Fruit fly (Drosophila melanogaster) whole organism, prepupa: Measurements from ENCODE around the gene CG7024.

Source experiments
- Blimp-1 ChIP-seq: fragments of 200-800 bp; sonication (Bioruptor generic); optimal IDR thresholded peaks from 3 replicates; lab custom pipeline; 2017; ENCODE audit warnings: missing biosample characterization, missing genetic modification characterization, mild to moderate bottlenecking, moderate library complexity, missing genetic modification reagents
- CG10631 ChIP-seq: fragments of 200-800 bp; sonication (Bioruptor generic); optimal IDR thresholded peaks from 2 replicates; lab custom pipeline; 2016; ENCODE audit warnings: missing biosample characterization, missing genetic modification characterization
- CG10669 ChIP-seq: fragments of 200-800 bp; sonication (Bioruptor generic); optimal IDR thresholded peaks from 3 replicates; lab custom pipeline; 2018; ENCODE audit warnings: missing biosample characterization, mild to moderate bottlenecking, missing genetic modification characterization, moderate library complexity
- CG11294 ChIP-seq: fragments of 200-800 bp; sonication (Bioruptor generic); IDR thresholded peaks from 2 replicates; pipeline ENCODE4 v1.3.6; 2022; ENCODE audit warnings: missing biosample characterization, missing genetic modification characterization
- CG11762 ChIP-seq: fragments of 200-800 bp; sonication (Bioruptor generic); optimal IDR thresholded peaks from 3 replicates; lab custom pipeline; 2016; ENCODE audit warnings: missing biosample characterization, missing genetic modification characterization; ENCODE audit not compliant: insufficient read depth
- CG11902 ChIP-seq: fragments of 200-800 bp; sonication (Bioruptor generic); optimal IDR thresholded peaks from 3 replicates; lab custom pipeline; 2016; ENCODE audit warnings: missing biosample characterization, missing genetic modification characterization
- CG1621 ChIP-seq: fragments of 200-800 bp; sonication (Bioruptor generic); optimal IDR thresholded peaks from 3 replicates; lab custom pipeline; 2018; ENCODE audit warnings: missing biosample characterization, mild to moderate bottlenecking, missing genetic modification characterization
- CG3032 ChIP-seq: fragments of 200-800 bp; optimal IDR thresholded peaks from 2 replicates; lab custom pipeline; 2019; ENCODE audit warnings: missing biosample characterization, mild to moderate bottlenecking, missing genetic modification characterization, moderate library complexity
- CG31627 ChIP-seq: fragments of 200-800 bp; sonication (Bioruptor generic); optimal IDR thresholded peaks from 3 replicates; lab custom pipeline; 2016; ENCODE audit warnings: missing biosample characterization, missing genetic modification characterization
- CG3919 ChIP-seq: fragments of 200-800 bp; sonication (Bioruptor generic); optimal IDR thresholded peaks from 3 replicates; lab custom pipeline; 2016; ENCODE audit warnings: missing biosample characterization, missing genetic modification characterization
- CG4318 ChIP-seq: fragments of 200-800 bp; sonication (Bioruptor generic); optimal IDR thresholded peaks from 3 replicates; lab custom pipeline; 2017; ENCODE audit warnings: missing biosample characterization, mild to moderate bottlenecking, missing genetic modification characterization
- CG6163 ChIP-seq: fragments of 200-800 bp; sonication (Bioruptor generic); IDR thresholded peaks from 3 replicates; pipeline ENCODE4 v1.3.6; 2022; ENCODE audit warnings: missing biosample characterization, missing genetic modification characterization
- CG6276 ChIP-seq: fragments of 200-800 bp; sonication (Bioruptor generic); optimal IDR thresholded peaks from 2 replicates; lab custom pipeline; 2017; ENCODE audit warnings: missing biosample characterization, mild to moderate bottlenecking, missing genetic modification characterization
- CG7368 ChIP-seq: fragments of 200-800 bp; sonication (Bioruptor generic); optimal IDR thresholded peaks from 3 replicates; lab custom pipeline; 2016; ENCODE audit warnings: missing biosample characterization, missing genetic modification characterization
- CG8119 ChIP-seq: fragments of 200-800 bp; sonication (Bioruptor generic); IDR thresholded peaks from 3 replicates; pipeline ENCODE4 v1.3.6; 2022; ENCODE audit warnings: missing biosample characterization, missing genetic modification characterization
- CG8319 ChIP-seq: fragments of 200-800 bp; sonication (Bioruptor generic); optimal IDR thresholded peaks from 3 replicates; lab custom pipeline; 2016; ENCODE audit warnings: missing biosample characterization, missing genetic modification characterization
- Eip75B ChIP-seq: fragments of 200-800 bp; sonication (Bioruptor generic); optimal IDR thresholded peaks from 3 replicates; lab custom pipeline; 2016; ENCODE audit warnings: missing biosample characterization, missing genetic modification characterization
- Ets21C ChIP-seq: fragments of 200-800 bp; sonication (Bioruptor generic); optimal IDR thresholded peaks from 3 replicates; lab custom pipeline; 2016; ENCODE audit warnings: missing biosample characterization, missing genetic modification characterization
- Ets96B ChIP-seq: fragments of 200-800 bp; optimal IDR thresholded peaks from 2 replicates; lab custom pipeline; 2019; ENCODE audit warnings: missing biosample characterization, mild to moderate bottlenecking, missing genetic modification characterization, moderate library complexity
- Gug ChIP-seq: fragments of 200-800 bp; sonication (Bioruptor generic); IDR thresholded peaks from 2 replicates; pipeline ENCODE4 v1.3.6; 2022; ENCODE audit warnings: missing biosample characterization, missing genetic modification characterization
- Hr38 ChIP-seq: sonication (Bioruptor generic); optimal IDR thresholded peaks from 2 replicates; lab custom pipeline; 2016; ENCODE audit warnings: missing biosample characterization, missing genetic modification characterization
- Hr39 ChIP-seq: fragments of 200-800 bp; sonication (Bioruptor generic); optimal IDR thresholded peaks from 2 replicates; lab custom pipeline; 2016; ENCODE audit warnings: missing biosample characterization, missing genetic modification characterization
- Lpt ChIP-seq: fragments of 200-800 bp; sonication (Bioruptor generic); optimal IDR thresholded peaks from 3 replicates; lab custom pipeline; 2016; ENCODE audit warnings: missing biosample characterization, missing genetic modification characterization
- Met ChIP-seq: fragments of 200-800 bp; sonication (Bioruptor generic); optimal IDR thresholded peaks from 3 replicates; lab custom pipeline; 2016; ENCODE audit warnings: missing biosample characterization, missing genetic modification characterization
- OdsH ChIP-seq: fragments of 200-800 bp; sonication (Bioruptor generic); optimal IDR thresholded peaks from 3 replicates; lab custom pipeline; 2016; ENCODE audit warnings: missing biosample characterization, missing genetic modification characterization
- Smox ChIP-seq: fragments of 200-800 bp; sonication (Bioruptor generic); optimal IDR thresholded peaks from 3 replicates; lab custom pipeline; 2016; ENCODE audit warnings: missing biosample characterization, missing genetic modification characterization
- Sox102F ChIP-seq: fragments of 200-800 bp; sonication (Bioruptor generic); optimal IDR thresholded peaks from 2 replicates; lab custom pipeline; 2016; ENCODE audit warnings: missing biosample characterization, mild to moderate bottlenecking, missing genetic modification characterization
- Sox14 ChIP-seq: fragments of 200-800 bp; sonication (Bioruptor generic); optimal IDR thresholded peaks from 3 replicates; lab custom pipeline; 2016; ENCODE audit warnings: missing biosample characterization, missing genetic modification characterization
- achi ChIP-seq: fragments of 200-800 bp; sonication (Bioruptor generic); optimal IDR thresholded peaks from 3 replicates; lab custom pipeline; 2016; ENCODE audit warnings: missing biosample characterization, missing genetic modification characterization
- acj6 ChIP-seq: fragments of 200-800 bp; sonication (Bioruptor generic); optimal IDR thresholded peaks from 3 replicates; lab custom pipeline; 2016; ENCODE audit warnings: missing biosample characterization, missing genetic modification characterization
- fd59A ChIP-seq: fragments of 200-800 bp; sonication (Bioruptor generic); optimal IDR thresholded peaks from 2 replicates; lab custom pipeline; 2017; ENCODE audit warnings: missing biosample characterization, mild to moderate bottlenecking, missing genetic modification characterization, missing genetic modification reagents
- fd85E ChIP-seq: fragments of 200-800 bp; sonication (Bioruptor generic); optimal IDR thresholded peaks from 3 replicates; lab custom pipeline; 2016; ENCODE audit warnings: missing biosample characterization, missing genetic modification characterization
- fkh ChIP-seq: fragments of 200-800 bp; sonication (Bioruptor generic); optimal IDR thresholded peaks from 3 replicates; lab custom pipeline; 2017; ENCODE audit warnings: missing biosample characterization, mild to moderate bottlenecking, missing genetic modification characterization, moderate library complexity
- lz ChIP-seq: fragments of 200-800 bp; sonication (Bioruptor generic); optimal IDR thresholded peaks from 3 replicates; lab custom pipeline; 2016; ENCODE audit warnings: missing biosample characterization, missing genetic modification characterization
- net ChIP-seq: fragments of 200-800 bp; sonication (Bioruptor generic); optimal IDR thresholded peaks from 3 replicates; lab custom pipeline; 2016; ENCODE audit warnings: missing biosample characterization, missing genetic modification characterization
- pdm3 ChIP-seq: fragments of 200-800 bp; sonication (Bioruptor generic); optimal IDR thresholded peaks from 3 replicates; lab custom pipeline; 2016; ENCODE audit warnings: missing biosample characterization, missing genetic modification characterization
- spab ChIP-seq: fragments of 200-800 bp; sonication (Bioruptor generic); optimal IDR thresholded peaks from 2 replicates; lab custom pipeline; 2017; ENCODE audit warnings: missing biosample characterization, mild to moderate bottlenecking, missing genetic modification characterization, missing genetic modification reagents
- svp ChIP-seq: fragments of 200-800 bp; sonication (Bioruptor generic); peaks from one replicate; lab custom pipeline; 2016; ENCODE audit warnings: missing biosample characterization, missing genetic modification characterization
- topi ChIP-seq: fragments of 200-800 bp; sonication (Bioruptor generic); optimal IDR thresholded peaks from 3 replicates; lab custom pipeline; 2016; ENCODE audit warnings: missing biosample characterization, missing genetic modification characterization
- vri ChIP-seq: fragments of 200-800 bp; sonication (Bioruptor generic); optimal IDR thresholded peaks from 3 replicates; lab custom pipeline; 2016; ENCODE audit warnings: missing biosample characterization, mild to moderate bottlenecking, missing genetic modification characterization

Gene CG7024

DNA sequence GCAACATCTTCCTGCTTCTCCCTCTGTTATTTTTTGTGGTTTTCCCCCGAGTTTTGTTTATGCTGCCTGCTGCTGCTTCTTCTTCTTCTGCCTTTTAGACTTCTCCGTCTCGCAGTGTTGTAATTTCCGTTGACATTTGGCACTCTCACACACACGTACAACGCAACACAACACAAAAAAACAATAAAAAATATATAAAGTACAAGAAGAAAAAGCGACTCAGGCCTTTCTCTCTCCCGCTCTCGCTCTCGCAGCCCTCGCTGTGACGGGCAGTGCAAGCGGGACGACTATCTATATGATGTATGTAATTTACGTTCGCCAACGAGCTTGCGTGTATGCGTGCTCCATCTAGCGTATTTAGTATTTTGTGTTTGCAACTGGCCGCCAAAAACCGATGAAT, 19.0 kb upstream of the CG7024 start (continued):
- TF ChIP-seq fd85E (GFP tag; lab: Kevin White, UChicago) (no peak), Smox (GFP tag; lab: Kevin White, UChicago) (peak; percentile 13), CG4318 (GFP tag; lab: Kevin White, UChicago) (peak; percentile 25), CG3032 (peak; percentile 63), Gug (GFP tag; lab: Robert Waterston, UW) (peak; percentile 67), CG10631 (GFP tag; lab: Kevin White, UChicago) (peak; percentile 51), OdsH (GFP tag; lab: Kevin White, UChicago) (peak; percentile 40), lz (peak; percentile 14), net (GFP tag; lab: Kevin White, UChicago) (peak; percentile 75), CG6163 (GFP tag; lab: Robert Waterston, UW) (peak; percentile 90), CG10669 (GFP tag; lab: Kevin White, UChicago) (peak; percentile 56), Eip75B (GFP tag; lab: Kevin White, UChicago) (peak; percentile 39), CG11762 (GFP tag; lab: Kevin White, UChicago) (no peak), Sox102F (GFP tag; lab: Kevin White, UChicago) (peak; percentile 53), Ets96B (tag; lab: Kevin White, UChicago) (peak; percentile 77), CG6276 (peak; percentile 91), CG11294 (GFP tag; lab: Robert Waterston, UW) (0 out of 2 replicates have a peak, but pooled peaks have one; percentile 13), Hr39 (GFP tag; lab: Kevin White, UChicago) (no peak), acj6 (peak; percentile 8), CG8319 (no peak), spab (peak; percentile 71), Met (GFP tag; lab: Kevin White, UChicago) (peak; percentile 50), achi (GFP tag; lab: Kevin White, UChicago) (peak; percentile 60), CG1621 (tag; lab: Kevin White, UChicago) (peak; percentile 58), Ets21C (GFP tag; lab: Kevin White, UChicago) (no peak), CG11902 (GFP tag; lab: Kevin White, UChicago) (no peak), Hr38 (no peak), CG3919 (GFP tag; lab: Kevin White, UChicago) (no peak), CG8119 (GFP tag; lab: Robert Waterston, UW) (peak; percentile 69), CG7368 (no peak), vri (GFP tag; lab: Kevin White, UChicago) (peak; percentile 87), svp (GFP tag; lab: Kevin White, UChicago) (peak; percentile 93)

- TF ChIP-seq Sox14 (no peak), Hr39 (GFP tag; lab: Kevin White, UChicago) (no peak), CG1621 (tag; lab: Kevin White, UChicago) (no peak), CG8319 (no peak), svp (GFP tag; lab: Kevin White, UChicago) (no peak), topi (GFP tag; lab: Kevin White, UChicago) (no peak), CG3919 (GFP tag; lab: Kevin White, UChicago) (no peak), CG10631 (GFP tag; lab: Kevin White, UChicago) (no peak), Lpt (no peak), CG11294 (GFP tag; lab: Robert Waterston, UW) (no peak), fd59A (GFP tag; lab: Kevin White, UChicago) (no peak), Gug (GFP tag; lab: Robert Waterston, UW) (no peak), Blimp-1 (no peak), CG3032 (no peak), CG6276 (no peak), CG31627 (GFP tag; lab: Kevin White, UChicago) (no peak), CG6163 (GFP tag; lab: Robert Waterston, UW) (no peak), fkh (GFP tag; lab: Kevin White, UChicago) (no peak), pdm3 (GFP tag; lab: Kevin White, UChicago) (no peak)
These were observed 18.4 kb upstream of the CG7024 start, which contains the start of gene Pp2C1 for dm6 chrX:4686723-4687122. TSS of gene Pp2C1 (minus strand) at chrX:4686903.
